Fruit fly (Drosophila melanogaster): ENCODE data around the gene CG42354.
A peak's percentile ranks its signal among the peaks of the same experiment; 100 is the strongest.

DNA sequence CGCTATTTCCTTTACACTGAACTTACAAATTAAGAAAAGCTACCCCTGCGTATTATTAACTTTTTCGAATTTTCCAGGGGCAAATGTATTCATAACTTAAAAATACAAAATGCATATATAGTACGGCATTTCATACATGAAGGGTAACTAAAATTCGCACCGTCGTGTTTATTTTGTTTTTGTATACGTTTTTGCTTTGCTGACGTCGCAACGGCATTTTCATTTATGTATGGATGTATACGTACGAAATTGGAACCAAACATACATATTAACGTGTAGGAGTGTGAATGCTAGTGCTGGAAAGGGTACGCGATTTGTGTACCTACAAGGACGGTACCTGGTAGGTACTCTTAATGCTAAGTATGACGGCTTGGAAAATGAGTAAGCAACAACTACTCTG, 32.6 kb downstream of the CG42354 start:
- TF ChIP-seq Eip78C (GFP tag): peak; percentile 72
- TF ChIP-seq Lpt (GFP tag; optimal IDR thresholded peaks at IDR 0.05): no peak
- TF ChIP-seq CG32006 (GFP tag; optimal IDR thresholded peaks at IDR 0.05): no peak
- TF ChIP-seq dac (GFP tag; optimal IDR thresholded peaks at IDR 0.05): no peak
- no peak for TF ChIP-seq CG6808 (GFP tag; optimal IDR thresholded peaks at IDR 0.05)
- TF ChIP-seq topi (GFP tag; optimal IDR thresholded peaks at IDR 0.05): peak; percentile 21
- TF ChIP-seq CG11294 (GFP tag; IDR thresholded peaks at IDR 0.05): no peak

Data from whole organism, prepupa.